Fruit fly (Drosophila melanogaster) whole organism, embryonic: ENCODE measurements around the gene CG10576.
A peak's percentile ranks its signal among the peaks of the same experiment; 100 is the strongest.

ENCODE experiments used
- C15 ChIP-seq: fragments of 200-800 bp; sonication (Bioruptor generic); IDR thresholded peaks from 3 replicates; pipeline ENCODE4 v1.3.6; 2022; ENCODE audit warnings: missing biosample characterization, missing genetic modification characterization
- CG11504 ChIP-seq: fragments of 200-800 bp; sonication (Bioruptor generic); optimal IDR thresholded peaks from 3 replicates; lab custom pipeline; 2019; ENCODE audit warnings: missing biosample characterization, mild to moderate bottlenecking, missing genetic modification characterization, moderate library complexity
- CG12769 ChIP-seq: fragments of 200-800 bp; sonication (Bioruptor generic); optimal IDR thresholded peaks from 2 replicates; lab custom pipeline; 2019; ENCODE audit warnings: missing biosample characterization, mild to moderate bottlenecking, missing genetic modification characterization, moderate library complexity
- CG13287 ChIP-seq: fragments of 200-800 bp; sonication (Bioruptor generic); IDR thresholded peaks from 2 replicates; pipeline ENCODE4 v1.3.6; 2022; ENCODE audit warnings: missing biosample characterization, missing genetic modification characterization; ENCODE audit not compliant: partially characterized antibody
- CG14441 ChIP-seq: fragments of 200-800 bp; sonication (Bioruptor generic); IDR thresholded peaks from 2 replicates; pipeline ENCODE4 v1.3.6; 2022; ENCODE audit warnings: missing biosample characterization, missing genetic modification characterization
- CG2120 ChIP-seq: fragments of 200-800 bp; sonication (Bioruptor generic); optimal IDR thresholded peaks from 3 replicates; lab custom pipeline; 2016; ENCODE audit warnings: missing biosample characterization, missing genetic modification characterization
- CG30020 ChIP-seq: fragments of 200-800 bp; optimal IDR thresholded peaks from 2 replicates; lab custom pipeline; 2019; ENCODE audit warnings: missing biosample characterization, mild to moderate bottlenecking, missing genetic modification characterization, moderate library complexity
- CG30403 ChIP-seq: fragments of 200-800 bp; sonication (Bioruptor generic); optimal IDR thresholded peaks from 3 replicates; lab custom pipeline; 2016; ENCODE audit warnings: missing biosample characterization, missing genetic modification characterization
- CG32772 ChIP-seq: fragments of 200-800 bp; sonication (Bioruptor generic); IDR thresholded peaks from 2 replicates; pipeline ENCODE4 v1.3.6; 2022; ENCODE audit warnings: missing biosample characterization, missing genetic modification characterization
- CG3281 ChIP-seq: fragments of 200-800 bp; sonication (Bioruptor generic); optimal IDR thresholded peaks from 3 replicates; lab custom pipeline; 2017; ENCODE audit warnings: missing biosample characterization, mild to moderate bottlenecking, missing genetic modification characterization
- CG6272 ChIP-seq: fragments of 200-800 bp; sonication (Bioruptor generic); IDR thresholded peaks from 2 replicates; pipeline ENCODE4 v1.3.6; 2022; ENCODE audit warnings: missing biosample characterization, missing genetic modification characterization
- CG6854 ChIP-seq: fragments of 200-800 bp; sonication (Bioruptor generic); optimal IDR thresholded peaks from 3 replicates; lab custom pipeline; 2017; ENCODE audit warnings: missing biosample characterization, mild to moderate bottlenecking, missing genetic modification characterization
- CG8924 ChIP-seq: fragments of 200-800 bp; optimal IDR thresholded peaks from 3 replicates; lab custom pipeline; 2019; ENCODE audit warnings: missing biosample characterization, mild to moderate bottlenecking, missing genetic modification characterization, moderate library complexity
- CG9727 ChIP-seq: fragments of 200-800 bp; sonication (Bioruptor generic); optimal IDR thresholded peaks from 3 replicates; lab custom pipeline; 2017; ENCODE audit warnings: missing biosample characterization, mild to moderate bottlenecking, missing genetic modification characterization
- CHES-1-like ChIP-seq: fragments of 200-800 bp; sonication (Bioruptor generic); optimal IDR thresholded peaks from 2 replicates; lab custom pipeline; 2016; ENCODE audit warnings: missing biosample characterization, missing genetic modification characterization
- Dbx ChIP-seq: fragments of 200-800 bp; sonication (Bioruptor generic); IDR thresholded peaks from 3 replicates; pipeline ENCODE4 v1.3.6; 2022; ENCODE audit warnings: missing biosample characterization, missing genetic modification characterization
- Deaf1 ChIP-seq: fragments of 200-800 bp; optimal IDR thresholded peaks from 3 replicates; lab custom pipeline; 2019; ENCODE audit warnings: missing biosample characterization, mild to moderate bottlenecking, missing genetic modification characterization, moderate library complexity
- Dll ChIP-seq: fragments of 200-800 bp; sonication (Bioruptor generic); IDR thresholded peaks from 4 replicates; pipeline ENCODE4 v1.3.6; 2022; ENCODE audit warnings: missing biosample characterization, missing genetic modification characterization; ENCODE audit not compliant: partially characterized antibody
- ERR ChIP-seq: fragments of 200-800 bp; sonication (Bioruptor generic); optimal IDR thresholded peaks from 2 replicates; lab custom pipeline; 2016; ENCODE audit warnings: missing biosample characterization, missing genetic modification characterization
- Elba2 ChIP-seq: fragments of 200-800 bp; sonication (Bioruptor generic); optimal IDR thresholded peaks from 3 replicates; lab custom pipeline; 2016; ENCODE audit warnings: missing biosample characterization, missing genetic modification characterization
- Ets97D ChIP-seq: fragments of 200-800 bp; sonication (Bioruptor generic); optimal IDR thresholded peaks from 3 replicates; lab custom pipeline; 2016; ENCODE audit warnings: missing biosample characterization, missing genetic modification characterization
- HLHmδ ChIP-seq: fragments of 200-800 bp; sonication (Bioruptor generic); optimal IDR thresholded peaks from 2 replicates; lab custom pipeline; 2018; ENCODE audit warnings: missing biosample characterization, mild to moderate bottlenecking, missing genetic modification characterization, moderate library complexity
- Hand ChIP-seq: fragments of 200-800 bp; sonication (Bioruptor generic); optimal IDR thresholded peaks from 2 replicates; lab custom pipeline; 2017; ENCODE audit warnings: mild to moderate bottlenecking, missing biosample characterization, missing genetic modification reagents, missing genetic modification characterization
- MESR4 ChIP-seq: fragments of 200-800 bp; sonication (Bioruptor generic); optimal IDR thresholded peaks from 2 replicates; lab custom pipeline; 2018; ENCODE audit warnings: missing biosample characterization, mild to moderate bottlenecking, missing genetic modification characterization, moderate library complexity
- Max ChIP-seq: fragments of 200-800 bp; sonication (Bioruptor generic); optimal IDR thresholded peaks from 2 replicates; lab custom pipeline; 2016; ENCODE audit warnings: missing biosample characterization, mild to moderate bottlenecking, missing genetic modification characterization
- NC2β ChIP-seq: fragments of 200-800 bp; sonication (Bioruptor generic); optimal IDR thresholded peaks from 2 replicates; lab custom pipeline; 2016; ENCODE audit warnings: missing biosample characterization, missing genetic modification characterization
- Nf-YC ChIP-seq: fragments of 200-800 bp; optimal IDR thresholded peaks from 3 replicates; lab custom pipeline; 2019; ENCODE audit warnings: missing biosample characterization, mild to moderate bottlenecking, missing genetic modification characterization, moderate library complexity
- Pdp1 ChIP-seq, 2 experiments: fragments of 200-800 bp; sonication (Bioruptor generic); optimal IDR thresholded peaks; 3 replicates each; lab custom pipeline; 2016; ENCODE audit warnings: missing biosample characterization in 2 of 2, missing genetic modification characterization in 2 of 2, mild to moderate bottlenecking in 1 of 2, moderate library complexity in 1 of 2
- Sin3A ChIP-seq: fragments of >200 bp; optimal IDR thresholded peaks from 2 replicates; lab custom pipeline; 2018
- Taf1 ChIP-seq: fragments of 200-800 bp; sonication (Bioruptor generic); IDR thresholded peaks from 2 replicates; pipeline ENCODE4 v1.3.6; 2022; ENCODE audit warnings: missing biosample characterization, missing genetic modification characterization
- abd-A ChIP-seq: fragments of 200-800 bp; sonication (Bioruptor generic); optimal IDR thresholded peaks from 3 replicates; lab custom pipeline; 2019; ENCODE audit warnings: missing biosample characterization, mild to moderate bottlenecking, missing genetic modification characterization, moderate library complexity
- amos ChIP-seq: fragments of 200-800 bp; sonication (Bioruptor generic); IDR thresholded peaks from 2 replicates; pipeline ENCODE4 v1.3.6; 2022; ENCODE audit warnings: missing biosample characterization, missing genetic modification characterization; ENCODE audit not compliant: partially characterized antibody
- aop ChIP-seq: fragments of 200-800 bp; sonication (Bioruptor generic); IDR thresholded peaks from 2 replicates; pipeline ENCODE4 v1.3.6; 2022; ENCODE audit warnings: missing biosample characterization, missing genetic modification characterization
- bbx ChIP-seq: fragments of 200-800 bp; sonication (Bioruptor generic); IDR thresholded peaks from 2 replicates; pipeline ENCODE4 v1.3.6; 2022; ENCODE audit warnings: missing biosample characterization, missing genetic modification characterization; ENCODE audit not compliant: partially characterized antibody
- cad ChIP-seq: fragments of >200 bp; optimal IDR thresholded peaks from 2 replicates; lab custom pipeline; 2017; ENCODE audit warnings: missing biosample characterization, missing genetic modification characterization
- dm ChIP-seq: fragments of 200-800 bp; sonication (Bioruptor generic); optimal IDR thresholded peaks from 3 replicates; lab custom pipeline; 2016; ENCODE audit warnings: missing biosample characterization, missing genetic modification characterization
- gem ChIP-seq: fragments of 200-800 bp; sonication (Bioruptor generic); optimal IDR thresholded peaks from 2 replicates; lab custom pipeline; 2019; ENCODE audit warnings: missing biosample characterization, mild to moderate bottlenecking, missing genetic modification characterization, moderate library complexity
- grau ChIP-seq: fragments of 200-800 bp; optimal IDR thresholded peaks from 3 replicates; lab custom pipeline; 2019; ENCODE audit warnings: missing biosample characterization, mild to moderate bottlenecking, missing genetic modification characterization, moderate library complexity
- insv ChIP-seq, 2 experiments: fragments of 200-800 bp; sonication (Bioruptor generic); optimal IDR thresholded peaks; 3 replicates each; lab custom pipeline; 2016 to 2018; ENCODE audit warnings: missing biosample characterization in 2 of 2, missing genetic modification characterization in 2 of 2
- knrl ChIP-seq: fragments of 200-800 bp; sonication (Bioruptor generic); IDR thresholded peaks from 3 replicates; pipeline ENCODE4 v1.3.6; 2022; ENCODE audit warnings: missing biosample characterization, missing genetic modification characterization; ENCODE audit not compliant: partially characterized antibody
- mam ChIP-seq: fragments of 200-800 bp; sonication (Bioruptor generic); optimal IDR thresholded peaks from 3 replicates; lab custom pipeline; 2016; ENCODE audit warnings: missing biosample characterization, missing genetic modification characterization
- pan ChIP-seq, 4 experiments: fragments of >200 bp in 3 of 4; fragments of 200-800 bp in 1 of 4; sonication (Bioruptor generic) in 1 of 4; optimal IDR thresholded peaks in 3 of 4; IDR thresholded peaks in 1 of 4; 2 replicates each; pipeline versions ENCODE4 v1.3.6 to Lab custom; 2017 to 2022; ENCODE audit warnings: missing biosample characterization in 2 of 4, missing genetic modification characterization in 2 of 4, mixed read lengths in 1 of 4
- sna ChIP-seq: fragments of 200-800 bp; sonication (Bioruptor generic); IDR thresholded peaks from 2 replicates; pipeline ENCODE4 v1.3.6; 2022; ENCODE audit warnings: missing biosample characterization, missing genetic modification characterization; ENCODE audit not compliant: partially characterized antibody
- ssp ChIP-seq: fragments of 200-800 bp; sonication (Bioruptor generic); IDR thresholded peaks from 2 replicates; pipeline ENCODE4 v1.3.6; 2022; ENCODE audit warnings: missing biosample characterization, missing genetic modification characterization
- zfh1 ChIP-seq: fragments of 200-800 bp; sonication (Bioruptor generic); IDR thresholded peaks from 3 replicates; pipeline ENCODE4 v1.3.6; 2022; ENCODE audit warnings: missing biosample characterization, missing genetic modification characterization
- zfh2 ChIP-seq: fragments of 200-800 bp; sonication (Bioruptor generic); optimal IDR thresholded peaks from 2 replicates; lab custom pipeline; 2016; ENCODE audit warnings: missing biosample characterization, missing genetic modification characterization

Gene CG10576

dm6 chr3L:5764922-5765843 is at the start of gene CG10576 (continued):
- TF ChIP-seq Hand (GFP tag; lab: Kevin White, UChicago) (no peak), CG8924 (tag; lab: Kevin White, UChicago) (no peak), Elba2 (GFP tag; lab: Kevin White, UChicago) (peak; percentile 0), Max (peak; percentile 93), HLHmδ (GFP tag; lab: Kevin White, UChicago) (peak; percentile 2), cad (GFP tag; lab: Kevin White, UChicago) (no peak), abd-A (tag; lab: Kevin White, UChicago) (no peak), zfh2 (GFP tag; lab: Kevin White, UChicago) (peak; percentile 3), CHES-1-like (GFP tag; lab: Kevin White, UChicago) (peak; percentile 18), CG2120 (GFP tag; lab: Kevin White, UChicago) (peak; percentile 39), amos (GFP tag; lab: Robert Waterston, UW) (peak; percentile 58), dm (peak; percentile 98), mam (GFP tag; lab: Kevin White, UChicago) (peak; percentile 37), CG13287 (GFP tag; lab: Robert Waterston, UW) (peak; percentile 74), Deaf1 (tag; lab: Kevin White, UChicago) (no peak), sna (0 out of 2 replicates have a peak, but pooled peaks have one; percentile 45), CG9727 (GFP tag; lab: Kevin White, UChicago) (peak; percentile 22), NC2β (peak; percentile 3), Dll (peak; percentile 73), CG30403 (peak; percentile 6), Pdp1 (GFP tag; optimal IDR thresholded peaks at IDR 0.05; lab: Kevin White, UChicago) (peak in 1 of 2 experiments; percentile 95), Sin3A (lab: Kevin White, UChicago) (peak; percentile 94), pan (optimal IDR thresholded peaks at IDR 0.05; lab: Kevin White, UChicago) (no peak), pan (GFP tag; optimal IDR thresholded peaks at IDR 0.05 in 1 of 2, IDR thresholded peaks at IDR 0.05 in 1 of 2) (no peak)

- TF ChIP-seq CG11504 (tag; lab: Kevin White, UChicago) (peak; percentile 46), CG30020 (tag; lab: Kevin White, UChicago) (peak; percentile 15), CG6854 (no peak), CG14441 (GFP tag; lab: Robert Waterston, UW) (0 out of 2 replicates have a peak, but pooled peaks have one; percentile 19), gem (tag; lab: Kevin White, UChicago) (no peak), Pdp1 (GFP tag; optimal IDR thresholded peaks at IDR 0.05; lab: Kevin White, UChicago) (peak in 1 of 2 experiments; percentile 48), Ets97D (peak; percentile 75), C15 (no peak), zfh1 (GFP tag; lab: Robert Waterston, UW) (0 out of 3 replicates have a peak, but pooled peaks have one; percentile 21), CG12769 (tag; lab: Kevin White, UChicago) (peak; percentile 65), MESR4 (peak; percentile 39), Taf1 (no peak), cad (GFP tag; lab: Kevin White, UChicago) (peak; percentile 20), CG8924 (tag; lab: Kevin White, UChicago) (peak; percentile 14), CG6272 (GFP tag; lab: Robert Waterston, UW) (peak; percentile 48; the same call in 1 of the 2 replicates), insv (GFP tag; optimal IDR thresholded peaks at IDR 0.05; lab: Kevin White, UChicago) (peak in 1 of 2 experiments; percentile 44), CG13287 (GFP tag; lab: Robert Waterston, UW) (peak; percentile 81), CG32772 (GFP tag; lab: Robert Waterston, UW) (no peak), ERR (GFP tag; lab: Kevin White, UChicago) (peak; percentile 64), grau (tag; lab: Kevin White, UChicago) (peak; percentile 38), CG3281 (GFP tag; lab: Kevin White, UChicago) (no peak), bbx (peak; percentile 59; the same call in 1 of the 2 replicates), aop (no peak), Dbx (GFP tag; lab: Robert Waterston, UW) (peak; percentile 45; the same call in 1 of the 3 replicates), knrl (GFP tag; lab: Robert Waterston, UW) (peak; percentile 63; the same call in 2 of the 3 replicates), ssp (0 out of 2 replicates have a peak, but pooled peaks have one; percentile 25), Dll (peak; percentile 70), Nf-YC (tag; lab: Kevin White, UChicago) (peak; percentile 28)
Measured at dm6 chr3L:5813016-5813415, 47.5 kb upstream of the CG10576 start, which contains the start of gene mad2. Gene mad2 (minus strand): TSS chr3L:5813093.
